Fruit fly (Drosophila melanogaster) whole organism, adult: ENCODE data around the gene CG44037.

ENCODE experiments used
- CG11617 ChIP-seq: fragments of 200-800 bp; sonication (Bioruptor generic); optimal IDR thresholded peaks from 2 replicates; lab custom pipeline; 2017; ENCODE audit warnings: mild to moderate bottlenecking, missing biosample characterization, missing genetic modification reagents, missing genetic modification characterization
- CG12768 ChIP-seq: fragments of 200-800 bp; sonication (Bioruptor generic); optimal IDR thresholded peaks from 2 replicates; lab custom pipeline; 2017; ENCODE audit warnings: missing biosample characterization, missing genetic modification characterization, mild to moderate bottlenecking, moderate library complexity, missing genetic modification reagents
- CG14711 ChIP-seq: fragments of 200-800 bp; sonication (Bioruptor generic); optimal IDR thresholded peaks from 2 replicates; lab custom pipeline; 2018; ENCODE audit warnings: missing biosample characterization, mild to moderate bottlenecking, missing genetic modification characterization, moderate library complexity
- CG1620 ChIP-seq: fragments of 200-800 bp; sonication (Bioruptor generic); optimal IDR thresholded peaks from 2 replicates; lab custom pipeline; 2016; ENCODE audit warnings: missing biosample characterization, missing genetic modification characterization
- CG33017 ChIP-seq: fragments of 200-800 bp; sonication (Bioruptor generic); optimal IDR thresholded peaks from 2 replicates; lab custom pipeline; 2018; ENCODE audit warnings: missing biosample characterization, mild to moderate bottlenecking, missing genetic modification characterization, moderate library complexity
- CG5204 ChIP-seq: fragments of 200-800 bp; sonication (Bioruptor generic); optimal IDR thresholded peaks from 2 replicates; lab custom pipeline; 2016; ENCODE audit warnings: missing biosample characterization, missing genetic modification characterization
- CG7045 ChIP-seq: fragments of 200-800 bp; sonication (Bioruptor generic); optimal IDR thresholded peaks from 2 replicates; lab custom pipeline; 2017; ENCODE audit warnings: missing biosample characterization, mild to moderate bottlenecking, missing genetic modification characterization
- CG7101 ChIP-seq: fragments of 200-800 bp; sonication (Bioruptor generic); optimal IDR thresholded peaks from 2 replicates; lab custom pipeline; 2018; ENCODE audit warnings: missing biosample characterization, mild to moderate bottlenecking, missing genetic modification characterization, moderate library complexity
- Clk ChIP-seq: fragments of 200-800 bp; sonication (Bioruptor generic); optimal IDR thresholded peaks from 2 replicates; lab custom pipeline; 2017; ENCODE audit warnings: missing biosample characterization, missing genetic modification characterization
- Crg-1 ChIP-seq: fragments of 200-800 bp; sonication (Bioruptor generic); optimal IDR thresholded peaks from 2 replicates; lab custom pipeline; 2016; ENCODE audit warnings: missing biosample characterization, missing genetic modification characterization
- Hr96 ChIP-seq: fragments of 200-800 bp; sonication (Bioruptor generic); optimal IDR thresholded peaks from 2 replicates; lab custom pipeline; 2016; ENCODE audit warnings: missing biosample characterization, missing genetic modification characterization
- Mnt ChIP-seq: fragments of 200-800 bp; sonication (Bioruptor generic); optimal IDR thresholded peaks from 2 replicates; lab custom pipeline; 2016; ENCODE audit warnings: missing biosample characterization, mild to moderate bottlenecking, missing genetic modification characterization
- bab1 ChIP-seq: fragments of 200-800 bp; sonication (Bioruptor generic); optimal IDR thresholded peaks from 3 replicates; lab custom pipeline; 2019; ENCODE audit warnings: missing biosample characterization, mild to moderate bottlenecking, missing genetic modification characterization, moderate library complexity
- cic ChIP-seq: fragments of 200-800 bp; sonication (Bioruptor generic); optimal IDR thresholded peaks from 2 replicates; lab custom pipeline; 2017; ENCODE audit warnings: missing biosample characterization, mild to moderate bottlenecking, missing genetic modification characterization, moderate library complexity
- cnc ChIP-seq, 2 experiments: fragments of >200 bp; optimal IDR thresholded peaks; 2 replicates each; lab custom pipeline; 2017
- kay ChIP-seq: fragments of 200-800 bp; sonication (Bioruptor generic); peaks from one replicate; lab custom pipeline; 2016; ENCODE audit warnings: missing biosample characterization, missing genetic modification characterization, borderline replicate concordance
- ovo ChIP-seq: fragments of 200-800 bp; sonication (Bioruptor generic); optimal IDR thresholded peaks from 2 replicates; lab custom pipeline; 2016; ENCODE audit warnings: missing biosample characterization, missing genetic modification characterization
- pad ChIP-seq: fragments of 200-800 bp; sonication (Bioruptor generic); optimal IDR thresholded peaks from 3 replicates; lab custom pipeline; 2017; ENCODE audit warnings: missing biosample characterization, missing genetic modification characterization, mild to moderate bottlenecking, moderate library complexity, missing genetic modification reagents
- tj ChIP-seq: fragments of 200-800 bp; sonication (Bioruptor generic); optimal IDR thresholded peaks from 3 replicates; lab custom pipeline; 2017; ENCODE audit warnings: missing biosample characterization, mild to moderate bottlenecking, missing genetic modification characterization, moderate library complexity
- toe ChIP-seq: fragments of 200-800 bp; sonication (Bioruptor generic); optimal IDR thresholded peaks from 2 replicates; lab custom pipeline; 2016; ENCODE audit warnings: missing biosample characterization, missing genetic modification characterization

Gene CG44037

dm6 chr3R:12285589-12285988 is 27.1 kb downstream of the CG44037 start:
- TF ChIP-seq toe (GFP tag; lab: Kevin White, UChicago) (no peak), CG11617 (GFP tag; lab: Kevin White, UChicago) (no peak), CG14711 (tag; lab: Kevin White, UChicago) (no peak)

- TF ChIP-seq Clk (GFP tag; lab: Kevin White, UChicago) (no peak), cic (GFP tag; lab: Kevin White, UChicago) (no peak), CG7101 (tag; lab: Kevin White, UChicago) (no peak), CG5204 (GFP tag; lab: Kevin White, UChicago) (no peak), Crg-1 (GFP tag; lab: Kevin White, UChicago) (no peak), tj (GFP tag; lab: Kevin White, UChicago) (no peak), CG14711 (tag; lab: Kevin White, UChicago) (no peak), CG33017 (tag; lab: Kevin White, UChicago) (no peak), pad (GFP tag; lab: Kevin White, UChicago) (no peak), kay (no peak), toe (GFP tag; lab: Kevin White, UChicago) (no peak), Mnt (GFP tag; lab: Kevin White, UChicago) (no peak), bab1 (GFP tag; lab: Kevin White, UChicago) (no peak), cnc (optimal IDR thresholded peaks at IDR 0.05; lab: Kevin White, UChicago) (no peak), ovo (GFP tag; lab: Kevin White, UChicago) (no peak), CG11617 (GFP tag; lab: Kevin White, UChicago) (no peak), Hr96 (GFP tag; lab: Kevin White, UChicago) (no peak), CG7045 (GFP tag; lab: Kevin White, UChicago) (no peak), CG12768 (GFP tag; lab: Kevin White, UChicago) (no peak)
Measured at dm6 chr3R:12288580-12289299, 30.2 kb downstream of the CG44037 start.

- TF ChIP-seq CG7045 (GFP tag; lab: Kevin White, UChicago) (no peak), toe (GFP tag; lab: Kevin White, UChicago) (no peak), CG33017 (tag; lab: Kevin White, UChicago) (no peak), CG5204 (GFP tag; lab: Kevin White, UChicago) (no peak), cnc (optimal IDR thresholded peaks at IDR 0.05; lab: Kevin White, UChicago) (no peak), tj (GFP tag; lab: Kevin White, UChicago) (no peak), CG14711 (tag; lab: Kevin White, UChicago) (no peak), CG11617 (GFP tag; lab: Kevin White, UChicago) (no peak), bab1 (GFP tag; lab: Kevin White, UChicago) (no peak), CG1620 (GFP tag; lab: Kevin White, UChicago) (no peak), kay (no peak), ovo (GFP tag; lab: Kevin White, UChicago) (no peak), Crg-1 (GFP tag; lab: Kevin White, UChicago) (no peak), cic (GFP tag; lab: Kevin White, UChicago) (no peak), CG12768 (GFP tag; lab: Kevin White, UChicago) (no peak), Mnt (GFP tag; lab: Kevin White, UChicago) (no peak), Hr96 (GFP tag; lab: Kevin White, UChicago) (no peak)
Measured at dm6 chr3R:12290466-12291237, 32.1 kb downstream of the CG44037 start.

- TF ChIP-seq pad (GFP tag; lab: Kevin White, UChicago) (no peak), cnc (optimal IDR thresholded peaks at IDR 0.05; lab: Kevin White, UChicago) (no peak)
Measured at dm6 chr3R:12291872-12292271, 33.3 kb downstream of the CG44037 start.

dm6 chr3R:12297261-12297660 is 38.7 kb downstream of the CG44037 start:
- TF ChIP-seq ovo (GFP tag; lab: Kevin White, UChicago) (no peak), kay (no peak), CG7101 (tag; lab: Kevin White, UChicago) (no peak), CG33017 (tag; lab: Kevin White, UChicago) (no peak), cnc (optimal IDR thresholded peaks at IDR 0.05; lab: Kevin White, UChicago) (no peak), bab1 (GFP tag; lab: Kevin White, UChicago) (no peak), Mnt (GFP tag; lab: Kevin White, UChicago) (no peak), pad (GFP tag; lab: Kevin White, UChicago) (no peak)

dm6 chr3R:12301528-12301927 is 43.0 kb downstream of the CG44037 start:
- TF ChIP-seq CG11617 (GFP tag; lab: Kevin White, UChicago) (no peak), Clk (GFP tag; lab: Kevin White, UChicago) (no peak), cnc (optimal IDR thresholded peaks at IDR 0.05; lab: Kevin White, UChicago) (no peak), bab1 (GFP tag; lab: Kevin White, UChicago) (no peak)
